Fruit fly (Drosophila melanogaster) whole organism, embryonic: ENCODE data around the gene Mms19.

Experiments
- Atf6 ChIP-seq: fragments of 200-800 bp; sonication (Bioruptor generic); IDR thresholded peaks from 2 replicates; pipeline ENCODE4 v1.3.6; 2022; ENCODE audit warnings: missing biosample characterization, missing genetic modification characterization
- CG10267 ChIP-seq: fragments of 200-800 bp; sonication (Bioruptor generic); optimal IDR thresholded peaks from 2 replicates; lab custom pipeline; 2018; ENCODE audit warnings: missing biosample characterization, mild to moderate bottlenecking, missing genetic modification characterization, moderate library complexity
- CG11456 ChIP-seq: fragments of 200-800 bp; sonication (Bioruptor generic); IDR thresholded peaks from 3 replicates; pipeline ENCODE4 v1.3.6; 2022; ENCODE audit warnings: missing biosample characterization, missing genetic modification characterization
- CG12236 ChIP-seq: fragments of 200-800 bp; sonication (Bioruptor generic); optimal IDR thresholded peaks from 2 replicates; lab custom pipeline; 2016; ENCODE audit warnings: missing biosample characterization, missing genetic modification characterization
- CG12391 ChIP-seq: fragments of 200-800 bp; sonication (Bioruptor generic); optimal IDR thresholded peaks from 3 replicates; lab custom pipeline; 2018; ENCODE audit warnings: missing biosample characterization, mild to moderate bottlenecking, missing genetic modification characterization, moderate library complexity
- CG1602 ChIP-seq: fragments of 200-800 bp; sonication (Bioruptor generic); optimal IDR thresholded peaks from 3 replicates; lab custom pipeline; 2016; ENCODE audit warnings: missing biosample characterization, missing genetic modification characterization
- CG1603 ChIP-seq: fragments of 200-800 bp; sonication (Bioruptor generic); optimal IDR thresholded peaks from 2 replicates; lab custom pipeline; 2019; ENCODE audit warnings: missing biosample characterization, mild to moderate bottlenecking, missing genetic modification characterization, moderate library complexity
- CG17829 ChIP-seq: fragments of 200-800 bp; optimal IDR thresholded peaks from 2 replicates; lab custom pipeline; 2019; ENCODE audit warnings: missing biosample characterization, mild to moderate bottlenecking, missing genetic modification characterization, moderate library complexity
- CG18011 ChIP-seq: fragments of 200-800 bp; sonication (Bioruptor generic); optimal IDR thresholded peaks from 2 replicates; lab custom pipeline; 2017; ENCODE audit warnings: missing biosample characterization, missing genetic modification characterization, mild to moderate bottlenecking, moderate library complexity, missing genotype
- CG18476 ChIP-seq: fragments of 200-800 bp; sonication (Bioruptor generic); optimal IDR thresholded peaks from 2 replicates; lab custom pipeline; 2016; ENCODE audit warnings: missing biosample characterization, mild to moderate bottlenecking, missing genetic modification characterization
- CG2129 ChIP-seq: fragments of 200-800 bp; sonication (Bioruptor generic); IDR thresholded peaks from 2 replicates; pipeline ENCODE4 v1.3.6; 2022; ENCODE audit warnings: missing biosample characterization, missing genetic modification characterization; ENCODE audit not compliant: partially characterized antibody
- CG2199 ChIP-seq: fragments of 200-800 bp; sonication (Bioruptor generic); IDR thresholded peaks from 3 replicates; pipeline ENCODE4 v1.3.6; 2022; ENCODE audit warnings: missing biosample characterization, missing genetic modification characterization
- CG2678 ChIP-seq: fragments of 200-800 bp; sonication (Bioruptor generic); optimal IDR thresholded peaks from 3 replicates; lab custom pipeline; 2019; ENCODE audit warnings: missing biosample characterization, mild to moderate bottlenecking, missing genetic modification characterization, moderate library complexity
- CG30020 ChIP-seq: fragments of 200-800 bp; optimal IDR thresholded peaks from 2 replicates; lab custom pipeline; 2019; ENCODE audit warnings: missing biosample characterization, mild to moderate bottlenecking, missing genetic modification characterization, moderate library complexity
- CG3163 ChIP-seq: fragments of 200-800 bp; sonication (Bioruptor generic); optimal IDR thresholded peaks from 3 replicates; lab custom pipeline; 2016; ENCODE audit warnings: missing biosample characterization, missing genetic modification characterization
- CG34422 ChIP-seq: fragments of 200-800 bp; sonication (Bioruptor generic); IDR thresholded peaks from 3 replicates; pipeline ENCODE4 v1.3.6; 2022; ENCODE audit warnings: missing biosample characterization, missing genetic modification characterization
- CG3995 ChIP-seq: fragments of 200-800 bp; sonication (Bioruptor generic); optimal IDR thresholded peaks from 3 replicates; lab custom pipeline; 2016; ENCODE audit warnings: missing biosample characterization, missing genetic modification characterization
- CG4360 ChIP-seq: fragments of 200-800 bp; sonication (Bioruptor generic); IDR thresholded peaks from 2 replicates; pipeline ENCODE4 v1.3.6; 2022; ENCODE audit warnings: missing biosample characterization, missing genetic modification characterization
- CG4707 ChIP-seq: fragments of 200-800 bp; sonication (Bioruptor generic); optimal IDR thresholded peaks from 2 replicates; lab custom pipeline; 2018; ENCODE audit warnings: missing biosample characterization, mild to moderate bottlenecking, missing genetic modification characterization, moderate library complexity
- CG5245 ChIP-seq: fragments of 200-800 bp; sonication (Bioruptor generic); optimal IDR thresholded peaks from 3 replicates; lab custom pipeline; 2016; ENCODE audit warnings: missing biosample characterization, missing genetic modification characterization
- CG6813 ChIP-seq: fragments of 200-800 bp; sonication (Bioruptor generic); optimal IDR thresholded peaks from 2 replicates; lab custom pipeline; 2017; ENCODE audit warnings: missing biosample characterization, missing genetic modification characterization, mild to moderate bottlenecking, moderate library complexity, missing genetic modification reagents
- CG7987 ChIP-seq: fragments of 200-800 bp; sonication (Bioruptor generic); optimal IDR thresholded peaks from 2 replicates; lab custom pipeline; 2018; ENCODE audit warnings: missing biosample characterization, mild to moderate bottlenecking, missing genetic modification characterization, moderate library complexity
- CG9609 ChIP-seq: fragments of 200-800 bp; sonication (Bioruptor generic); optimal IDR thresholded peaks from 3 replicates; lab custom pipeline; 2016; ENCODE audit warnings: missing biosample characterization, missing genetic modification characterization
- CoRest ChIP-seq: fragments of 200-800 bp; sonication (Bioruptor generic); optimal IDR thresholded peaks from 3 replicates; lab custom pipeline; 2018; ENCODE audit warnings: missing biosample characterization, mild to moderate bottlenecking, missing genetic modification characterization, moderate library complexity
- CrebB ChIP-seq: fragments of 200-800 bp; sonication (Bioruptor generic); optimal IDR thresholded peaks from 3 replicates; lab custom pipeline; 2018; ENCODE audit warnings: missing biosample characterization, mild to moderate bottlenecking, missing genetic modification characterization
- D ChIP-seq, 2 experiments: fragments of 200-800 bp in 1 of 2; fragments of >200 bp in 1 of 2; sonication (Bioruptor generic) in 1 of 2; optimal IDR thresholded peaks; 2 replicates in 1 of 2; 3 replicates in 1 of 2; lab custom pipeline; 2017; ENCODE audit warnings: mild to moderate bottlenecking in 1 of 2, missing biosample characterization in 1 of 2, missing genetic modification characterization in 1 of 2, missing genetic modification reagents in 1 of 2
- Dbx ChIP-seq: fragments of 200-800 bp; sonication (Bioruptor generic); IDR thresholded peaks from 3 replicates; pipeline ENCODE4 v1.3.6; 2022; ENCODE audit warnings: missing biosample characterization, missing genetic modification characterization
- Dp ChIP-seq: fragments of 200-800 bp; sonication (Bioruptor generic); optimal IDR thresholded peaks from 2 replicates; lab custom pipeline; 2018; ENCODE audit warnings: missing biosample characterization, mild to moderate bottlenecking, missing genetic modification characterization, moderate library complexity
- HLH3B ChIP-seq: fragments of 200-800 bp; sonication (Bioruptor generic); IDR thresholded peaks from 2 replicates; pipeline ENCODE4 v1.3.6; 2022; ENCODE audit warnings: missing biosample characterization, missing genetic modification characterization
- Max ChIP-seq: fragments of 200-800 bp; sonication (Bioruptor generic); optimal IDR thresholded peaks from 2 replicates; lab custom pipeline; 2016; ENCODE audit warnings: missing biosample characterization, mild to moderate bottlenecking, missing genetic modification characterization
- Pdp1 ChIP-seq, 2 experiments: fragments of 200-800 bp; sonication (Bioruptor generic); optimal IDR thresholded peaks; 3 replicates each; lab custom pipeline; 2016; ENCODE audit warnings: missing biosample characterization in 2 of 2, missing genetic modification characterization in 2 of 2, mild to moderate bottlenecking in 1 of 2, moderate library complexity in 1 of 2
- Sox102F ChIP-seq: fragments of 200-800 bp; sonication (Bioruptor generic); optimal IDR thresholded peaks from 2 replicates; lab custom pipeline; 2018; ENCODE audit warnings: missing biosample characterization, mild to moderate bottlenecking, missing genetic modification characterization, moderate library complexity
- cas ChIP-seq: fragments of 200-800 bp; sonication (Bioruptor generic); IDR thresholded peaks from 2 replicates; pipeline ENCODE4 v1.3.6; 2022; ENCODE audit warnings: missing biosample characterization, missing genetic modification characterization
- caup ChIP-seq: fragments of 200-800 bp; sonication (Bioruptor generic); optimal IDR thresholded peaks from 3 replicates; lab custom pipeline; 2017; ENCODE audit warnings: missing biosample characterization, mild to moderate bottlenecking, missing genetic modification characterization, moderate library complexity; ENCODE audit not compliant: severe bottlenecking
- crc ChIP-seq: fragments of 200-800 bp; sonication (Bioruptor generic); optimal IDR thresholded peaks from 2 replicates; lab custom pipeline; 2016; ENCODE audit warnings: missing biosample characterization, missing genetic modification characterization
- cwo ChIP-seq: fragments of 200-800 bp; sonication (Bioruptor generic); optimal IDR thresholded peaks from 3 replicates; lab custom pipeline; 2017; ENCODE audit warnings: missing biosample characterization, missing genetic modification characterization, mild to moderate bottlenecking, moderate library complexity, missing genetic modification reagents
- disco-r ChIP-seq: fragments of 200-800 bp; sonication (Bioruptor generic); optimal IDR thresholded peaks from 2 replicates; lab custom pipeline; 2016; ENCODE audit warnings: missing biosample characterization, missing genetic modification characterization
- eve ChIP-seq, 2 experiments: fragments of >200 bp; optimal IDR thresholded peaks; 2 replicates each; lab custom pipeline; 2017; ENCODE audit warnings: missing biosample characterization in 2 of 2, missing genetic modification characterization in 2 of 2
- gcm ChIP-seq: fragments of 200-800 bp; sonication (Bioruptor generic); optimal IDR thresholded peaks from 2 replicates; lab custom pipeline; 2019; ENCODE audit warnings: missing biosample characterization, mild to moderate bottlenecking, missing genetic modification characterization, moderate library complexity
- ind ChIP-seq: fragments of 200-800 bp; sonication (Bioruptor generic); optimal IDR thresholded peaks from 3 replicates; lab custom pipeline; 2016; ENCODE audit warnings: missing biosample characterization, missing genetic modification characterization
- jigr1 ChIP-seq: fragments of 200-800 bp; sonication (Bioruptor generic); IDR thresholded peaks from 3 replicates; pipeline ENCODE4 v1.3.6; 2022; ENCODE audit warnings: missing biosample characterization, missing genetic modification characterization
- kni ChIP-seq: fragments of 200-800 bp; sonication (Bioruptor generic); optimal IDR thresholded peaks from 3 replicates; lab custom pipeline; 2017; ENCODE audit warnings: mild to moderate bottlenecking, missing biosample characterization, missing genetic modification reagents, missing genetic modification characterization
- pho ChIP-seq: fragments of 200-800 bp; sonication (Bioruptor generic); optimal IDR thresholded peaks from 2 replicates; lab custom pipeline; 2016; ENCODE audit warnings: missing biosample characterization, missing genetic modification characterization
- pros ChIP-seq: fragments of 200-800 bp; sonication (Bioruptor generic); optimal IDR thresholded peaks from 3 replicates; lab custom pipeline; 2019; ENCODE audit warnings: missing biosample characterization, mild to moderate bottlenecking, missing genetic modification characterization, moderate library complexity
- sc ChIP-seq, 3 experiments: fragments of >200 bp in 2 of 3; fragments of 200-800 bp in 1 of 3; sonication (Bioruptor generic) in 1 of 3; optimal IDR thresholded peaks; 2 replicates in 2 of 3; 3 replicates in 1 of 3; lab custom pipeline; 2017; ENCODE audit warnings: mild to moderate bottlenecking in 1 of 3, missing biosample characterization in 1 of 3, missing genetic modification characterization in 1 of 3, missing genetic modification reagents in 1 of 3
- sd ChIP-seq: fragments of 200-800 bp; sonication (Bioruptor generic); optimal IDR thresholded peaks from 3 replicates; lab custom pipeline; 2018; ENCODE audit warnings: missing biosample characterization, mild to moderate bottlenecking, missing genetic modification characterization, moderate library complexity
- sr ChIP-seq: fragments of 200-800 bp; sonication (Bioruptor generic); IDR thresholded peaks from 3 replicates; pipeline ENCODE4 v1.3.6; 2022; ENCODE audit warnings: missing biosample characterization, missing genetic modification characterization
- sug ChIP-seq: fragments of 200-800 bp; optimal IDR thresholded peaks from 2 replicates; lab custom pipeline; 2019; ENCODE audit warnings: missing biosample characterization, mild to moderate bottlenecking, missing genetic modification characterization, moderate library complexity
- tx ChIP-seq: fragments of 200-800 bp; sonication (Bioruptor generic); optimal IDR thresholded peaks from 2 replicates; lab custom pipeline; 2016; ENCODE audit warnings: missing biosample characterization, missing genetic modification characterization
- zfh2 ChIP-seq: fragments of 200-800 bp; sonication (Bioruptor generic); optimal IDR thresholded peaks from 2 replicates; lab custom pipeline; 2016; ENCODE audit warnings: missing biosample characterization, missing genetic modification characterization

Gene Mms19

dm6 chr3R:5199581-5199980, 32.8 kb upstream of the Mms19 start:
- TF ChIP-seq CG2129 (GFP tag; lab: Robert Waterston, UW) (no peak), CG9609 (GFP tag; lab: Kevin White, UChicago) (no peak), cas (no peak), cwo (GFP tag; lab: Kevin White, UChicago) (peak; percentile 6), CG17829 (tag; lab: Kevin White, UChicago) (no peak), CG1603 (tag; lab: Kevin White, UChicago) (no peak), CG2199 (GFP tag; lab: Robert Waterston, UW) (no peak), Pdp1 (GFP tag; optimal IDR thresholded peaks at IDR 0.05; lab: Kevin White, UChicago) (peak in 1 of 2 experiments; percentile 31), CG3163 (GFP tag; lab: Kevin White, UChicago) (peak; percentile 67), CG30020 (tag; lab: Kevin White, UChicago) (no peak), Sox102F (GFP tag; lab: Kevin White, UChicago) (no peak), CG7987 (no peak), tx (GFP tag; lab: Kevin White, UChicago) (no peak), CG12236 (GFP tag; lab: Kevin White, UChicago) (no peak), CG2678 (no peak), pros (GFP tag; lab: Kevin White, UChicago) (no peak), pho (GFP tag; lab: Kevin White, UChicago) (no peak), disco-r (GFP tag; lab: Kevin White, UChicago) (no peak), CG5245 (GFP tag; lab: Kevin White, UChicago) (no peak), CG4360 (GFP tag; lab: Robert Waterston, UW) (no peak), sc (optimal IDR thresholded peaks at IDR 0.05; lab: Kevin White, UChicago) (no peak), sc (GFP tag; optimal IDR thresholded peaks at IDR 0.05; lab: Kevin White, UChicago) (no peak), CG6813 (GFP tag; lab: Kevin White, UChicago) (no peak), sd (tag; lab: Kevin White, UChicago) (no peak), CG11456 (GFP tag; lab: Robert Waterston, UW) (no peak), CoRest (tag; lab: Kevin White, UChicago) (no peak), sr (GFP tag; lab: Robert Waterston, UW) (no peak), eve (GFP tag; optimal IDR thresholded peaks at IDR 0.05; lab: Kevin White, UChicago) (peak in 1 of 2 experiments; percentile 59), D (optimal IDR thresholded peaks at IDR 0.05; lab: Kevin White, UChicago) (no peak), D (GFP tag; optimal IDR thresholded peaks at IDR 0.05; lab: Kevin White, UChicago) (no peak), CG12391 (tag; lab: Kevin White, UChicago) (no peak), Dp (GFP tag; lab: Kevin White, UChicago) (no peak), CG1602 (no peak), zfh2 (no peak), gcm (GFP tag; lab: Kevin White, UChicago) (no peak), HLH3B (GFP tag; lab: Robert Waterston, UW) (no peak), CG34422 (GFP tag; lab: Robert Waterston, UW) (0 out of 3 replicates have a peak, but pooled peaks have one; percentile 16), crc (GFP tag; lab: Kevin White, UChicago) (no peak), CG3995 (GFP tag; lab: Kevin White, UChicago) (no peak)

- TF ChIP-seq ind (GFP tag; lab: Kevin White, UChicago) (no peak), caup (no peak), Pdp1 (GFP tag; optimal IDR thresholded peaks at IDR 0.05; lab: Kevin White, UChicago) (peak in 1 of 2 experiments; percentile 13), sug (no peak), Max (GFP tag; lab: Kevin White, UChicago) (no peak), Dbx (GFP tag; lab: Robert Waterston, UW) (no peak), Atf6 (no peak), CG18476 (GFP tag; lab: Kevin White, UChicago) (no peak), CG10267 (tag; lab: Kevin White, UChicago) (no peak), CG4707 (GFP tag; lab: Kevin White, UChicago) (no peak), CG18011 (GFP tag; lab: Kevin White, UChicago) (no peak), jigr1 (GFP tag; lab: Robert Waterston, UW) (no peak), kni (GFP tag; lab: Kevin White, UChicago) (peak; percentile 17), CrebB (no peak)
Observed at dm6 chr3R:5203796-5204195, 28.5 kb upstream of the Mms19 start.
